Worm (Caenorhabditis elegans): ENCODE measurements around the gene F55D1.1.

F55D1.1 gene

DNA sequence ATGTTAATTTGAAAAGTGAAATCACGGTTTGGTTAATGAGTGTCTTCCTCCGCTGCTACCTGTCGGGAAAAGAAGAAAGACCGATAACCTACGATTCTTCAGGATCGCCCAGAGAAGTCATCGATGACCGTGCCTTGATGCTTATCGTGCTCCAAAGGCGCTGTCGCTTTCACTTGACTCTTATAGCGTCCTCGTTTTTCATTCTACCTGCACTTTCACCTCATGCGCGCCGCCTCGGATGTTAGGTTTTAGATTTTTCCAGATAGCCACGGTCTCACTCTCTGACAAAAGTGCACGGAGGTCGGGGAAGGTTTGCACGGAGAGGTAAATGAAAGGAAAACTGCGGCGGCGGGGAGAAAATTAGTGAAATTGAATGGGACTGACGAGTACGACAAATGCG, 771 bp upstream of the F55D1.1 start:
- TF ChIP-seq nhr-21 (tag; optimal IDR thresholded peaks at IDR 0.05) (no peak), elt-1 (tag; optimal IDR thresholded peaks at IDR 0.05) (peak; percentile 14), blmp-1 (tag; optimal IDR thresholded peaks at IDR 0.05; ENCODE audit: insufficient read depth) (peak; percentile 42)

DNA sequence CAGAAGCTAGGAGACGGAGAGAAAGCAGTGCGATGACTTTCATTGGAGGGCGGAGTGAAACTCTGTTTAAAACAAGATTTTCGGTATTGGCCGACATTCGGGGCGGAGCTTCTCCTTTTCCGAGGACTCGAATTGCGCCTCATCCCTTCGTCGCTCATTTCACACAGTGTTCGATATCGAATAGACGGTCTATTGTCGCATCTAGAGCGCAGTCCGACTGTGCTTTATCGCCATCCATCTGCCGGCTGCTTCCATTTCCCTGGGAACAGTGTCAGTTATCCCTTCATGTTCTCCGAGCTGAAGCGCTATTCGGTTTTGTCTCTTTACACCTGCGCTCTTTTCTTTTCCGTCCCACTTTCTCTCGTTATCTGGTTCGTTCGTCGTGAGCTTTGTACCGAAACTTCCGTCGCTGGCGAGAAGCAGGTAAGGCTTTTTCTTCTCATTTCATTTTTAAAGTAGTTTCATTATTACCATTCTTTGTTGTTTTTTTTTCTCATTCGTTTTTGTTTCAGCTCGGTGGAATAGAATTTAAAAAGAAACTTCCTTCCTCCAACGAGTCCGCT, 3.3 kb downstream of the F55D1.1 start, which contains the start of the genes bus-8A and bus-8B:
Gene bus-8A, plus strand, starts transcription at position 96 of the 563 bp plus-strand sequence.
Gene bus-8B, plus strand, starts transcription at position 513 of the 563 bp plus-strand sequence.
- TF ChIP-seq dmd-4 (tag; optimal IDR thresholded peaks at IDR 0.05) (no peak), ZK546.5 (tag; optimal IDR thresholded peaks at IDR 0.05) (no peak), zag-1 (tag; optimal IDR thresholded peaks at IDR 0.05) (no peak), ztf-4 (tag; optimal IDR thresholded peaks at IDR 0.05) (no peak), aly-2 (tag; optimal IDR thresholded peaks at IDR 0.05) (no peak), nhr-77 (tag; optimal IDR thresholded peaks at IDR 0.05) (no peak), nhr-11 (tag; optimal IDR thresholded peaks at IDR 0.05) (no peak), peb-1 (tag; optimal IDR thresholded peaks at IDR 0.05) (no peak), blmp-1 (tag; optimal IDR thresholded peaks at IDR 0.05; ENCODE audit: insufficient read depth) (no peak), alr-1 (tag; optimal IDR thresholded peaks at IDR 0.05) (no peak), lin-11 (tag; optimal IDR thresholded peaks at IDR 0.05) (no peak), nhr-237 (tag; optimal IDR thresholded peaks at IDR 0.05) (no peak), crh-2 (tag; optimal IDR thresholded peaks at IDR 0.05) (no peak), ztf-11 (tag; optimal IDR thresholded peaks at IDR 0.05) (no peak), fos-1 (tag; optimal IDR thresholded peaks at IDR 0.05) (no peak)

DNA sequence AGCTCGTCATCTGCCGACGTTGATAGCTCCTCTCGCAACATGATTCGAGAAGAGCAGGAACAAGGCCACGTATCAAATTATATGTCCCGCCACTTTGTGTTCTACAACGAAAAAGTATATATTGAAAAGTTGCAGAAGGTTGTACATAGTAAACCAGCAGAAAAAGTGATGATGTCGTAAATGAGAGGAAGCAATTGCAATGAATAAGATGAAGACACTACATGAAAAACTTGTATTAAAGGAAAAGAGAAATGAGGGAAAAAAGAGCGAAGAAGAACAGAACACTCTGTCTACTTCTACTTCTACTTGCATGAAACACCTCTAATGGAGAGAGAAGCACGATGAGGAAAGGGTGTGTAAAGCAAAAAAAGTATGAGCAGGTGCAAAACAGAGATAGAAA, 15.5 kb downstream of the F55D1.1 start, which contains the start of gene T23F2.2:
Gene T23F2.2, minus strand, starts transcription at position 101 of the 400 bp plus-strand sequence.
- TF ChIP-seq C34F6.9 (tag; optimal IDR thresholded peaks at IDR 0.05), result no peak
- peak; percentile 42 for TF ChIP-seq unc-55 (GFP tag; optimal IDR thresholded peaks at IDR 0.05)

DNA sequence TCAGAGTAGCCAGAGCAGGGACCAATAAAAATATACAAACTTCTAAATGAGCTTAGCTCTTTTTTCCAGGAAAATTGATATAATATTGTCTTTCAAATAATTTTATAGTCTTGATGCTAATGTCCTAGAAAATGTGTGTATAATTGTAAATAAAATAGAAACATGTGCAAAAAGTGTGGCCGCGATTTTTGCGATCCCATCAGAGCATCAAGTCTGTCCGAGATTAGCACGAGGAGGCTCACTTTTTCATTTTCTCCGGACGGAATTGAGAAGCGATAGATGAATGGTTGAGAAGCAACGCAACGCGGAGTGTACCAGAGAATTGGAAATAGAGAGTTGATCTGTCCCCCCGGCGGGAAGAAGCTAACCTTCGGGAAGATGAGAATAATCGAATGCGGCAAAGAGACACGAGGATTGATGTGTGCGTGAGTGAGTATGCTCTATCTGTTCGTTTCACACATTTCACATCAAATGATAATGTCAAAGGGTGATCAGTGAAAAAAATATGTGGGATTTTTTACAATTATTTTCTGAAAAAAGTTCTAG, 16.9 kb downstream of the F55D1.1 start:
- no peak for TF ChIP-seq mbf-1 (tag; optimal IDR thresholded peaks at IDR 0.05)
- peak; percentile 30 for TF ChIP-seq lin-13 (GFP tag; optimal IDR thresholded peaks at IDR 0.05)
- peak; percentile 29 for TF ChIP-seq sma-9 (GFP tag; optimal IDR thresholded peaks at IDR 0.05)
- no peak for TF ChIP-seq sma-9 (tag; optimal IDR thresholded peaks at IDR 0.05)
- peak; percentile 37 for TF ChIP-seq nhr-129 (tag; optimal IDR thresholded peaks at IDR 0.05)
- TF ChIP-seq F13H6.1 (tag; optimal IDR thresholded peaks at IDR 0.05), result peak; percentile 29
- TF ChIP-seq peb-1 (tag; optimal IDR thresholded peaks at IDR 0.05), result no peak
- TF ChIP-seq crh-2 (tag; optimal IDR thresholded peaks at IDR 0.05), result no peak

DNA sequence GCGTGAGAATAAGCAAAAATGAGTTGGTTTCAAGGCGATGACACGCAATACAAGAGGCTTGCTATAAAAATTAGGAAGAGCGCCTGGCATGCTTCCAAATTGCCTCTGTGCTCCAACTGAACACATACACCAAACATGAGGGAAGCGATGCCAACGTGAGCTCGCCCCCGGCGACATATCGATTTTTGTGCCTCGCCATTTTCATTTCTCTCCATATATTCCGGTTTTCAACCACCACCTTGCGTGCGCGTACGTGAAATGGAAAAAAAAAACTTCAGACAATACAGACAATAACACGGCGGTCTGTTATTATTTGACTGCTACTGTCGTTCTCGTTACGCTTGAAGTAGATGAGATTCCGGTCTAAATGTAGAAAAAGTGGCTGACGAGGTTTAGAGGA, 18.3 kb downstream of the F55D1.1 start:
- peak; percentile 2 for TF ChIP-seq C34F6.9 (tag; optimal IDR thresholded peaks at IDR 0.05)
- TF ChIP-seq ztf-11 (tag; optimal IDR thresholded peaks at IDR 0.05), result no peak
- TF ChIP-seq mbf-1 (tag; optimal IDR thresholded peaks at IDR 0.05), result no peak
- TF ChIP-seq nhr-237 (tag; optimal IDR thresholded peaks at IDR 0.05), result no peak
- no peak for TF ChIP-seq dmd-4 (tag; optimal IDR thresholded peaks at IDR 0.05)
- no peak for TF ChIP-seq sma-9 (GFP tag; optimal IDR thresholded peaks at IDR 0.05)
- no peak for TF ChIP-seq sma-9 (tag; optimal IDR thresholded peaks at IDR 0.05)
- TF ChIP-seq blmp-1 (tag; optimal IDR thresholded peaks at IDR 0.05; ENCODE audit: insufficient read depth), result no peak
- TF ChIP-seq sma-3 (GFP tag; optimal IDR thresholded peaks at IDR 0.05), result no peak

DNA sequence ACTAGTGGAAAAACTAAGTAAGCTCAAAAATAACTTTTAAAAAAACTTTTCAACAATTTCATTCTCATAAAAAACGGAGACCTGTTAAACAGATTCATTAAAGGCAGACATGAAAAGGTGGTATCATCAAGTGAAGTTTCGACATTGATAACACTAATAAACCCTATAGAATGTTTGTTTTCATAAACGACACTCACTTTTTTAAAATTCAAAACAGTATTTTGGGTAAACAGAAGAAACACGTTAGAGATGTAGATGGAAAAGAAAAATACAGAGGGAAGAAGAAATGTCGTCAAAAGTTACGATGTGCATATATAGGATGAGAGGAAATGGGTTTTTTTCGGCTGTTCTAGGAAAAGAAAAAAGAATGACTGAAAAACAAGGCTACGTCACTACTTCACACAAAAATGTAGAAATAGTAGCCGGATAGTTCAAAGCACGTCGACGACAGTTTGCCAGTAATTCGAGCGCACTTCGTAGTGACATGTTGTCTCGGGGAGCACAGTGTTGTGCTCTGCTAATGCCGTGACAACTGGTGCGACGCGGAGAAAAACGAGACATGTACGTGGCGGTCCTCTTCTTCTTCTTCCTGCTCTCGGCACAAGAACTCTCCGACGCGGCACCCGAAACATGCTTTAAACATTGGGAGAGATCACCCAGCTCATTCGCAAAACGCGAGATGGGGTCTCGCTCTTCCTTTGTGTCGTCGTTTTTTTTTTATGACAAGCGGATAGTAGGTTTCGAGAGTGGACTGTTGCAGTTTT, 19.7 kb downstream of the F55D1.1 start:
- no peak for TF ChIP-seq nhr-77 (tag; optimal IDR thresholded peaks at IDR 0.05)
- no peak for TF ChIP-seq skn-1 (tag; optimal IDR thresholded peaks at IDR 0.05)
- peak; percentile 32 for TF ChIP-seq nhr-129 (tag; optimal IDR thresholded peaks at IDR 0.05)
- TF ChIP-seq aly-2 (tag; optimal IDR thresholded peaks at IDR 0.05), result no peak
- no peak for TF ChIP-seq ztf-11 (tag; optimal IDR thresholded peaks at IDR 0.05)
- peak; percentile 18 for TF ChIP-seq F13H6.1 (tag; optimal IDR thresholded peaks at IDR 0.05)
- no peak for TF ChIP-seq egl-27 (tag; optimal IDR thresholded peaks at IDR 0.05)
- TF ChIP-seq blmp-1 (tag; optimal IDR thresholded peaks at IDR 0.05; ENCODE audit: insufficient read depth), result no peak
- no peak for TF ChIP-seq dmd-4 (tag; optimal IDR thresholded peaks at IDR 0.05)

Data from whole organism, L2 larva.